Fruit fly (Drosophila melanogaster) whole organism, embryonic: ENCODE results near the gene CG1416.

ENCODE experiments used
- Antp ChIP-seq: fragments of 200-800 bp; sonication (Bioruptor generic); optimal IDR thresholded peaks from 3 replicates; lab custom pipeline; 2016; ENCODE audit warnings: missing biosample characterization, missing genetic modification characterization
- Bgb ChIP-seq: fragments of 200-800 bp; sonication (Bioruptor generic); IDR thresholded peaks from 2 replicates; pipeline ENCODE4 v1.3.6; 2022; ENCODE audit warnings: missing biosample characterization, missing genetic modification characterization; ENCODE audit not compliant: partially characterized antibody
- CG1024 ChIP-seq: fragments of 200-800 bp; sonication (Bioruptor generic); IDR thresholded peaks from 2 replicates; pipeline ENCODE4 v1.3.6; 2022; ENCODE audit warnings: missing biosample characterization, missing genetic modification characterization
- CG10431 ChIP-seq: fragments of 200-800 bp; sonication (Bioruptor generic); optimal IDR thresholded peaks from 3 replicates; lab custom pipeline; 2018; ENCODE audit warnings: missing biosample characterization, mild to moderate bottlenecking, missing genetic modification characterization
- CG10543 ChIP-seq: fragments of 200-800 bp; sonication (Bioruptor generic); optimal IDR thresholded peaks from 3 replicates; lab custom pipeline; 2017; ENCODE audit warnings: missing biosample characterization, mild to moderate bottlenecking, missing genetic modification characterization, moderate library complexity
- CG12769 ChIP-seq: fragments of 200-800 bp; sonication (Bioruptor generic); optimal IDR thresholded peaks from 2 replicates; lab custom pipeline; 2019; ENCODE audit warnings: missing biosample characterization, mild to moderate bottlenecking, missing genetic modification characterization, moderate library complexity
- CG12942 ChIP-seq: fragments of 200-800 bp; sonication (Bioruptor generic); optimal IDR thresholded peaks from 3 replicates; lab custom pipeline; 2016; ENCODE audit warnings: missing biosample characterization, missing genetic modification characterization
- CG16815 ChIP-seq: fragments of 200-800 bp; sonication (Bioruptor generic); optimal IDR thresholded peaks from 3 replicates; lab custom pipeline; 2017; ENCODE audit warnings: missing biosample characterization, mild to moderate bottlenecking, missing genetic modification characterization
- CG17328 ChIP-seq: fragments of 200-800 bp; sonication (Bioruptor generic); IDR thresholded peaks from 2 replicates; pipeline ENCODE4 v1.3.6; 2022; ENCODE audit warnings: missing biosample characterization, missing genetic modification characterization
- CG17912 ChIP-seq: fragments of 200-800 bp; sonication (Bioruptor generic); optimal IDR thresholded peaks from 2 replicates; lab custom pipeline; 2018; ENCODE audit warnings: missing biosample characterization, mild to moderate bottlenecking, missing genetic modification characterization
- CG2116 ChIP-seq: fragments of 200-800 bp; sonication (Bioruptor generic); optimal IDR thresholded peaks from 3 replicates; lab custom pipeline; 2018; ENCODE audit warnings: missing biosample characterization, mild to moderate bottlenecking, missing genetic modification characterization
- CG2120 ChIP-seq: fragments of 200-800 bp; sonication (Bioruptor generic); optimal IDR thresholded peaks from 3 replicates; lab custom pipeline; 2016; ENCODE audit warnings: missing biosample characterization, missing genetic modification characterization
- CG2129 ChIP-seq: fragments of 200-800 bp; sonication (Bioruptor generic); IDR thresholded peaks from 2 replicates; pipeline ENCODE4 v1.3.6; 2022; ENCODE audit warnings: missing biosample characterization, missing genetic modification characterization; ENCODE audit not compliant: partially characterized antibody
- CG2199 ChIP-seq: fragments of 200-800 bp; sonication (Bioruptor generic); IDR thresholded peaks from 3 replicates; pipeline ENCODE4 v1.3.6; 2022; ENCODE audit warnings: missing biosample characterization, missing genetic modification characterization
- CG31365 ChIP-seq: fragments of 200-800 bp; sonication (Bioruptor generic); optimal IDR thresholded peaks from 2 replicates; lab custom pipeline; 2018; ENCODE audit warnings: missing biosample characterization, mild to moderate bottlenecking, missing genetic modification characterization
- CG34224 ChIP-seq: fragments of 200-800 bp; sonication (Bioruptor generic); IDR thresholded peaks from 3 replicates; pipeline ENCODE4 v1.3.6; 2022; ENCODE audit warnings: missing biosample characterization, missing genetic modification characterization; ENCODE audit not compliant: partially characterized antibody
- CG3847 ChIP-seq: fragments of 200-800 bp; sonication (Bioruptor generic); IDR thresholded peaks from 2 replicates; pipeline ENCODE4 v1.3.6; 2022; ENCODE audit warnings: missing biosample characterization, missing genetic modification characterization
- CG4707 ChIP-seq: fragments of 200-800 bp; sonication (Bioruptor generic); optimal IDR thresholded peaks from 2 replicates; lab custom pipeline; 2018; ENCODE audit warnings: missing biosample characterization, mild to moderate bottlenecking, missing genetic modification characterization, moderate library complexity
- CG4820 ChIP-seq: fragments of 200-800 bp; sonication (Bioruptor generic); optimal IDR thresholded peaks from 3 replicates; lab custom pipeline; 2016; ENCODE audit warnings: missing biosample characterization, missing genetic modification characterization
- CG7839 ChIP-seq: fragments of 200-800 bp; sonication (Bioruptor generic); optimal IDR thresholded peaks from 3 replicates; lab custom pipeline; 2018; ENCODE audit warnings: missing biosample characterization, mild to moderate bottlenecking, missing genetic modification characterization, moderate library complexity
- CG9797 ChIP-seq: fragments of 200-800 bp; sonication (Bioruptor generic); optimal IDR thresholded peaks from 3 replicates; lab custom pipeline; 2018; ENCODE audit warnings: missing biosample characterization, mild to moderate bottlenecking, missing genetic modification characterization
- D19B ChIP-seq: fragments of 200-800 bp; sonication (Bioruptor generic); optimal IDR thresholded peaks from 2 replicates; lab custom pipeline; 2017; ENCODE audit warnings: missing biosample characterization, mild to moderate bottlenecking, missing genetic modification characterization
- Dek ChIP-seq: fragments of 200-800 bp; sonication (Bioruptor generic); optimal IDR thresholded peaks from 3 replicates; lab custom pipeline; 2019; ENCODE audit warnings: missing biosample characterization, mild to moderate bottlenecking, missing genetic modification characterization, moderate library complexity
- Elba2 ChIP-seq: fragments of 200-800 bp; sonication (Bioruptor generic); optimal IDR thresholded peaks from 3 replicates; lab custom pipeline; 2016; ENCODE audit warnings: missing biosample characterization, missing genetic modification characterization
- H15 ChIP-seq: fragments of 200-800 bp; sonication (Bioruptor generic); IDR thresholded peaks from 3 replicates; pipeline ENCODE4 v1.3.6; 2022; ENCODE audit warnings: missing biosample characterization, missing genetic modification characterization
- Hr51 ChIP-seq, 2 experiments: fragments of 200-800 bp; sonication (Bioruptor generic); optimal IDR thresholded peaks; 2 replicates in 1 of 2; 3 replicates in 1 of 2; lab custom pipeline; 2016 to 2018; ENCODE audit warnings: missing biosample characterization in 2 of 2, missing genetic modification characterization in 2 of 2, mild to moderate bottlenecking in 1 of 2, moderate library complexity in 1 of 2
- Lhr ChIP-seq: fragments of 200-800 bp; sonication (Bioruptor generic); optimal IDR thresholded peaks from 3 replicates; lab custom pipeline; 2017; ENCODE audit warnings: mild to moderate bottlenecking, missing biosample characterization, missing genetic modification reagents, missing genetic modification characterization
- Med ChIP-seq: fragments of 200-800 bp; sonication (Bioruptor generic); peaks from one replicate; lab custom pipeline; 2016; ENCODE audit warnings: missing biosample characterization, missing genetic modification characterization, mild to moderate bottlenecking, inconsistent platforms, moderate library complexity
- Oli ChIP-seq: fragments of 200-800 bp; sonication (Bioruptor generic); optimal IDR thresholded peaks from 2 replicates; lab custom pipeline; 2018; ENCODE audit warnings: missing biosample characterization, mild to moderate bottlenecking, missing genetic modification characterization, moderate library complexity
- Sin3A ChIP-seq: fragments of >200 bp; optimal IDR thresholded peaks from 2 replicates; lab custom pipeline; 2018
- al ChIP-seq: fragments of 200-800 bp; sonication (Bioruptor generic); IDR thresholded peaks from 2 replicates; pipeline ENCODE4 v1.3.6; 2022; ENCODE audit warnings: missing biosample characterization, missing genetic modification characterization
- amos ChIP-seq: fragments of 200-800 bp; sonication (Bioruptor generic); IDR thresholded peaks from 2 replicates; pipeline ENCODE4 v1.3.6; 2022; ENCODE audit warnings: missing biosample characterization, missing genetic modification characterization; ENCODE audit not compliant: partially characterized antibody
- ara ChIP-seq: fragments of 200-800 bp; sonication (Bioruptor generic); IDR thresholded peaks from 2 replicates; pipeline ENCODE4 v1.3.6; 2022; ENCODE audit warnings: missing biosample characterization, missing genetic modification characterization
- bcd ChIP-seq: fragments of 200-800 bp; sonication (Bioruptor generic); optimal IDR thresholded peaks from 2 replicates; lab custom pipeline; 2017; ENCODE audit warnings: missing biosample characterization, mild to moderate bottlenecking, missing genetic modification characterization
- chinmo ChIP-seq: fragments of 200-800 bp; sonication (Bioruptor generic); IDR thresholded peaks from 4 replicates; pipeline ENCODE4 v1.3.6; 2022; ENCODE audit warnings: missing biosample characterization, missing genetic modification characterization; ENCODE audit not compliant: partially characterized antibody
- eve ChIP-seq, 2 experiments: fragments of >200 bp; optimal IDR thresholded peaks; 2 replicates each; lab custom pipeline; 2017; ENCODE audit warnings: missing biosample characterization in 2 of 2, missing genetic modification characterization in 2 of 2
- gsb-n ChIP-seq: fragments of 200-800 bp; sonication (Bioruptor generic); optimal IDR thresholded peaks from 3 replicates; lab custom pipeline; 2018; ENCODE audit warnings: missing biosample characterization, mild to moderate bottlenecking, missing genetic modification characterization
- hkb ChIP-seq, 2 experiments: fragments of 200-800 bp in 1 of 2; fragments of >200 bp in 1 of 2; sonication (Bioruptor generic) in 1 of 2; IDR thresholded peaks in 1 of 2; optimal IDR thresholded peaks in 1 of 2; 2 replicates each; pipeline versions ENCODE4 v1.3.6 to Lab custom; 2017 to 2022; ENCODE audit warnings: missing biosample characterization in 1 of 2, missing genetic modification characterization in 1 of 2
- ken ChIP-seq: fragments of 200-800 bp; sonication (Bioruptor generic); IDR thresholded peaks from 3 replicates; pipeline ENCODE4 v1.3.6; 2022; ENCODE audit warnings: missing biosample characterization, missing genetic modification characterization
- pb ChIP-seq: fragments of 200-800 bp; sonication (Bioruptor generic); optimal IDR thresholded peaks from 3 replicates; lab custom pipeline; 2016; ENCODE audit warnings: missing biosample characterization, missing genetic modification characterization
- pfk ChIP-seq: fragments of 200-800 bp; sonication (Bioruptor generic); optimal IDR thresholded peaks from 2 replicates; lab custom pipeline; 2018; ENCODE audit warnings: missing biosample characterization, mild to moderate bottlenecking, missing genetic modification characterization, moderate library complexity
- salm ChIP-seq: fragments of 200-800 bp; sonication (Bioruptor generic); optimal IDR thresholded peaks from 2 replicates; lab custom pipeline; 2018; ENCODE audit warnings: missing biosample characterization, mild to moderate bottlenecking, missing genetic modification characterization
- slou ChIP-seq: fragments of 200-800 bp; sonication (Bioruptor generic); optimal IDR thresholded peaks from 3 replicates; lab custom pipeline; 2016; ENCODE audit warnings: missing biosample characterization, missing genetic modification characterization
- sob ChIP-seq: fragments of 200-800 bp; sonication (Bioruptor generic); IDR thresholded peaks from 2 replicates; pipeline ENCODE4 v1.3.6; 2022; ENCODE audit warnings: missing biosample characterization, missing genetic modification characterization
- sqz ChIP-seq: fragments of 200-800 bp; sonication (Bioruptor generic); optimal IDR thresholded peaks from 3 replicates; lab custom pipeline; 2018; ENCODE audit warnings: missing biosample characterization, mild to moderate bottlenecking, missing genetic modification characterization
- tgo ChIP-seq: fragments of 200-800 bp; sonication (Bioruptor generic); IDR thresholded peaks from 3 replicates; pipeline ENCODE4 v1.3.6; 2022; ENCODE audit warnings: missing biosample characterization, missing genetic modification characterization
- tna ChIP-seq: fragments of 200-800 bp; sonication (Bioruptor generic); IDR thresholded peaks from 2 replicates; pipeline ENCODE4 v1.3.6; 2022; ENCODE audit warnings: missing biosample characterization, missing genetic modification characterization; ENCODE audit not compliant: partially characterized antibody

CG1416 gene

dm6 chr2L:21757264-21758066, at the start of gene CG1416, which contains the start of gene step (continued):
- TF ChIP-seq D19B (GFP tag; lab: Kevin White, UChicago) (peak; percentile 29), bcd (peak; percentile 57), Antp (GFP tag; lab: Kevin White, UChicago) (peak; percentile 74), CG34224 (GFP tag; lab: Robert Waterston, UW) (no peak), CG2116 (GFP tag; lab: Kevin White, UChicago) (peak; percentile 30), sqz (GFP tag; lab: Kevin White, UChicago) (peak; percentile 60), CG10431 (GFP tag; lab: Kevin White, UChicago) (no peak), tna (0 out of 2 replicates have a peak, but pooled peaks have one; percentile 51), CG2120 (peak; percentile 72), eve (GFP tag; optimal IDR thresholded peaks at IDR 0.05; lab: Kevin White, UChicago) (peak in 1 of 2 experiments; percentile 52), pfk (peak; percentile 21), CG1024 (GFP tag; lab: Robert Waterston, UW) (peak; percentile 87), Med (peak; percentile 91), CG2129 (0 out of 2 replicates have a peak, but pooled peaks have one; percentile 26), al (GFP tag; lab: Robert Waterston, UW) (peak; percentile 45; the same call in 1 of the 2 replicates), CG12942 (peak; percentile 35), ara (GFP tag; lab: Robert Waterston, UW) (no peak), hkb (optimal IDR thresholded peaks at IDR 0.05; lab: Kevin White, UChicago) (no peak), hkb (GFP tag; IDR thresholded peaks at IDR 0.05; lab: Robert Waterston, UW) (no peak), ken (GFP tag; lab: Robert Waterston, UW) (no peak), salm (no peak), Dek (peak; percentile 50), sob (GFP tag; lab: Robert Waterston, UW) (peak; percentile 41; the same call in 1 of the 2 replicates), CG10543 (no peak), Sin3A (lab: Kevin White, UChicago) (peak; percentile 48), CG3847 (peak; percentile 55), CG7839 (tag; lab: Kevin White, UChicago) (peak; percentile 51), Oli (tag; lab: Kevin White, UChicago) (peak; percentile 52), pb (GFP tag; lab: Kevin White, UChicago) (peak; percentile 36), chinmo (GFP tag; lab: Robert Waterston, UW) (peak; percentile 50; the same call in 1 of the 4 replicates), CG17912 (GFP tag; lab: Kevin White, UChicago) (peak; percentile 1), CG4820 (peak; percentile 61), Elba2 (GFP tag; lab: Kevin White, UChicago) (no peak), gsb-n (no peak), slou (GFP tag; lab: Kevin White, UChicago) (peak; percentile 46), H15 (no peak; the same call in 2 of the 3 replicates), tgo (GFP tag; lab: Robert Waterston, UW) (peak; percentile 20; the same call in 1 of the 3 replicates), CG4707 (GFP tag; lab: Kevin White, UChicago) (no peak), CG17328 (GFP tag; lab: Robert Waterston, UW) (peak; percentile 36; the same call in 1 of the 2 replicates), CG16815 (GFP tag; lab: Kevin White, UChicago) (peak; percentile 70), CG9797 (GFP tag; lab: Kevin White, UChicago) (peak; percentile 21), CG31365 (tag; lab: Kevin White, UChicago) (no peak), CG12769 (tag; lab: Kevin White, UChicago) (peak; percentile 6), Lhr (peak; percentile 68), Hr51 (GFP tag; optimal IDR thresholded peaks at IDR 0.05; lab: Kevin White, UChicago) (peak in 1 of 2 experiments; percentile 42), Bgb (GFP tag; lab: Robert Waterston, UW) (peak; percentile 80), CG2199 (GFP tag; lab: Robert Waterston, UW) (peak; percentile 37; the same call in 2 of the 3 replicates), amos (GFP tag; lab: Robert Waterston, UW) (peak; percentile 86)
